Worm (Caenorhabditis elegans): ENCODE results near the gene rga-3.
A peak's percentile ranks its signal among the peaks of the same experiment; 100 is the strongest.

The rga-3 gene

DNA sequence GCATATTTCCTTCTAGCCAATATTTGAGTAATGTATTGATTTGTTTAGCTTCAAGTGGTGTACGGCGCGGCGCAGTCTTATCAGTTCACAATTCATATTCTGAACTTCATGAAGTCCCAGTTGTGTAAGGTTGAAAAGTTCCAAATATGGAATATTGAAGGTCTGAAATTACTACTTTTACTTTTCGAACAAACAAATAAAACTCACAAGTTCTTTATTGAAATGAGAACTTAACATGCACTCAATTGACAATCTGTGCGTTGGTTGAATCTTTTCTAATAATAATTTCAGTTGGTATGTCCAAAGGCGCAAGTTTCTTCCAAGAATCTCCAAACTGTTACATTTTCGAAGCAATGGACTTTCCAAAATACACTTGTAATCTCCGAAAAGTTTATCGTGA is 41.1 kb downstream of the rga-3 start, which contains the start of gene C53A3.4:
Gene C53A3.4, minus strand, starts transcription at position 101 of the 400 bp plus-strand sequence.
- TF ChIP-seq pqm-1 (tag; optimal IDR thresholded peaks at IDR 0.05) (no peak), egl-13 (tag; optimal IDR thresholded peaks at IDR 0.05) (no peak), unc-130 (tag; optimal IDR thresholded peaks at IDR 0.05) (no peak), nhr-71 (tag; optimal IDR thresholded peaks at IDR 0.05) (no peak), ets-5 (GFP tag; IDR thresholded peaks at IDR 0.05) (no peak), aly-2 (tag; optimal IDR thresholded peaks at IDR 0.05) (no peak), pag-3 (tag; optimal IDR thresholded peaks at IDR 0.05; ENCODE audit: borderline replicate concordance, insufficient read depth) (no peak), tlp-1 (tag; optimal IDR thresholded peaks at IDR 0.05) (no peak), sptf-1 (tag; optimal IDR thresholded peaks at IDR 0.05) (no peak), ceh-8 (GFP tag; optimal IDR thresholded peaks at IDR 0.05) (no peak), tbx-2 (tag; optimal IDR thresholded peaks at IDR 0.05) (no peak), mdl-1 (tag; optimal IDR thresholded peaks at IDR 0.05) (no peak), zag-1 (tag; optimal IDR thresholded peaks at IDR 0.05) (no peak), ztf-4 (tag; optimal IDR thresholded peaks at IDR 0.05) (no peak), unc-86 (tag; optimal IDR thresholded peaks at IDR 0.05) (no peak), isw-1 (GFP tag; IDR thresholded peaks at IDR 0.05) (no peak)

DNA sequence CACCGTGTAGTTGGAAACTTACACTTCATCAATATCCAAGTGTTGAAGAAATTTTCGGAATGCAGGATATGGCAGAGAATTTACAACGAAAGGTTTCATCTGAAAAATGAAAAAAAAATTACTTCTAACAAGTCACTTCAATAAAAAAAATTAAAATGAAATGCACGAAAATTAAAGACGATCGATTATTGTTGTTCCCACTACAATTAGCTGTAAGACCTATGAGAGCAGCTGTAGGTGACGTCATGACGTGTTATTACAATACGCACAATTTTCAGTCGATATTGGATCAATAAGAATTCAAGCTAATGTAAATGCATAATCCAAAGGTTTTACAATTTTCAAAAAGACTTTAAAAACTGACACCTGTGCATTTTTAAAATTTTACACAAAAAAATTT is 42.4 kb downstream of the rga-3 start, which contains the start of gene C53A3.1:
Gene C53A3.1, minus strand, starts transcription at position 101 of the 400 bp plus-strand sequence.
- TF ChIP-seq lin-35 (GFP tag; optimal IDR thresholded peaks at IDR 0.05): no peak
- TF ChIP-seq ceh-90 (tag; optimal IDR thresholded peaks at IDR 0.05): no peak
- TF ChIP-seq egl-13 (tag; optimal IDR thresholded peaks at IDR 0.05): no peak

DNA sequence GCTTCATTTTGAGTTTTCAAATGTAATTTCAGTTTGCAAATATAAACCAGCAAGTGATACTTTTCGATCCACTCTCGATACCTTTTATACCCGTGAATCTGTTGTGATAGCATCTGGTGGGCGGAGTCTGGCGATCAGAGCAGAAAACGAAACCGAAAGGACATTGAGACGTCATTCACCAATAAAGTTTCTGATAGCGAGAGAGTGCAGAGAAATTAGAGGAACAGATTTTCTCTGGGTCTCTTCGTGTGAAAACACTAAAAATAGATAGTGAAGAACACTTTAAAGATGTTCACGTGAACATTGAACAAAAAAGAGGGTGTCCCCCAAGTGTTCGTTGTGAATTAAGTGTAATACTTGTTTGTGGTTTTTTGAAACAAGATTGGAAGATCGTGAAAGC is 46.1 kb downstream of the rga-3 start, which contains the start of gene pgph-3:
Gene pgph-3, minus strand, starts transcription at position 60 of the 400 bp plus-strand sequence.
- TF ChIP-seq nhr-85 (tag) (peak; percentile 82), jun-1 (tag; optimal IDR thresholded peaks at IDR 0.05) (no peak), nhr-47 (tag; optimal IDR thresholded peaks at IDR 0.05) (no peak), nhr-77 (tag; optimal IDR thresholded peaks at IDR 0.05) (no peak), elt-2 (tag; optimal IDR thresholded peaks at IDR 0.05) (peak; percentile 65), unc-62 (GFP tag; optimal IDR thresholded peaks at IDR 0.05) (no peak), tlp-1 (tag; optimal IDR thresholded peaks at IDR 0.05) (no peak), ztf-4 (tag; optimal IDR thresholded peaks at IDR 0.05) (no peak), elt-3 (tag; optimal IDR thresholded peaks at IDR 0.05) (peak in 1 of 6 experiments; percentile 20), ceh-90 (tag; optimal IDR thresholded peaks at IDR 0.05) (no peak), Y116A8C.19 (tag; optimal IDR thresholded peaks at IDR 0.05; ENCODE audit: borderline replicate concordance) (no peak), egl-27 (tag; optimal IDR thresholded peaks at IDR 0.05) (no peak), blmp-1 (tag; optimal IDR thresholded peaks at IDR 0.05) (peak; percentile 59), nhr-20 (tag; optimal IDR thresholded peaks at IDR 0.05) (peak; percentile 49), lin-39 (tag; optimal IDR thresholded peaks at IDR 0.05) (no peak), mdl-1 (tag; optimal IDR thresholded peaks at IDR 0.05) (no peak), nhr-19 (GFP tag; conservative IDR thresholded peaks at IDR 0.05) (peak; percentile 51), mep-1 (tag; optimal IDR thresholded peaks at IDR 0.05) (peak; percentile 28), fkh-8 (tag; optimal IDR thresholded peaks at IDR 0.05) (no peak), sox-4 (tag; optimal IDR thresholded peaks at IDR 0.05) (no peak), hlh-17 (GFP tag; optimal IDR thresholded peaks at IDR 0.05; ENCODE audit: borderline replicate concordance) (no peak), ceh-82 (tag; optimal IDR thresholded peaks at IDR 0.05) (no peak), F16B12.6 (tag; optimal IDR thresholded peaks at IDR 0.05) (no peak), mab-9 (GFP tag; IDR thresholded peaks at IDR 0.05) (no peak), pag-3 (tag; optimal IDR thresholded peaks at IDR 0.05; ENCODE audit: borderline replicate concordance, insufficient read depth) (no peak), pax-3 (tag; optimal IDR thresholded peaks at IDR 0.05) (no peak), vab-15 (tag; optimal IDR thresholded peaks at IDR 0.05) (no peak), nhr-71 (tag; optimal IDR thresholded peaks at IDR 0.05) (peak; percentile 63), zip-4 (GFP tag; optimal IDR thresholded peaks at IDR 0.05) (no peak), sptf-1 (tag; optimal IDR thresholded peaks at IDR 0.05) (no peak), efl-1 (optimal IDR thresholded peaks at IDR 0.05) (peak; percentile 17 to 27), efl-1 (GFP tag; optimal IDR thresholded peaks at IDR 0.05 in 1 of 2) (no peak), nhr-28 (tag; optimal IDR thresholded peaks at IDR 0.05) (no peak), unc-30 (tag; optimal IDR thresholded peaks at IDR 0.05) (no peak), lin-14 (GFP tag; optimal IDR thresholded peaks at IDR 0.05) (peak; percentile 81), rnt-1 (tag; optimal IDR thresholded peaks at IDR 0.05) (peak; percentile 40), xbp-1 (tag; optimal IDR thresholded peaks at IDR 0.05) (no peak), fkh-10 (GFP tag; optimal IDR thresholded peaks at IDR 0.05) (no peak)

Data from whole organism, L1 larva.